Fruit fly (Drosophila melanogaster) whole organism, embryonic: ENCODE data around the gene Indy.

ENCODE experiments used
- Adf1 ChIP-seq: fragments of 200-800 bp; sonication (Bioruptor generic); IDR thresholded peaks from 2 replicates; pipeline ENCODE4 v1.3.6; 2022; ENCODE audit warnings: missing biosample characterization, missing genetic modification characterization
- Atf6 ChIP-seq: fragments of 200-800 bp; sonication (Bioruptor generic); IDR thresholded peaks from 2 replicates; pipeline ENCODE4 v1.3.6; 2022; ENCODE audit warnings: missing biosample characterization, missing genetic modification characterization
- Bdp1 ChIP-seq: fragments of 200-800 bp; sonication (Bioruptor generic); optimal IDR thresholded peaks from 3 replicates; lab custom pipeline; 2016; ENCODE audit warnings: missing biosample characterization, missing genetic modification characterization
- CG1024 ChIP-seq: fragments of 200-800 bp; sonication (Bioruptor generic); IDR thresholded peaks from 2 replicates; pipeline ENCODE4 v1.3.6; 2022; ENCODE audit warnings: missing biosample characterization, missing genetic modification characterization
- CG10543 ChIP-seq: fragments of 200-800 bp; sonication (Bioruptor generic); optimal IDR thresholded peaks from 3 replicates; lab custom pipeline; 2017; ENCODE audit warnings: missing biosample characterization, mild to moderate bottlenecking, missing genetic modification characterization, moderate library complexity
- CG13287 ChIP-seq: fragments of 200-800 bp; sonication (Bioruptor generic); IDR thresholded peaks from 2 replicates; pipeline ENCODE4 v1.3.6; 2022; ENCODE audit warnings: missing biosample characterization, missing genetic modification characterization; ENCODE audit not compliant: partially characterized antibody
- CG13296 ChIP-seq: fragments of 200-800 bp; sonication (Bioruptor generic); optimal IDR thresholded peaks from 3 replicates; lab custom pipeline; 2018; ENCODE audit warnings: missing biosample characterization, mild to moderate bottlenecking, missing genetic modification characterization
- CG1603 ChIP-seq: fragments of 200-800 bp; sonication (Bioruptor generic); optimal IDR thresholded peaks from 2 replicates; lab custom pipeline; 2019; ENCODE audit warnings: missing biosample characterization, mild to moderate bottlenecking, missing genetic modification characterization, moderate library complexity
- CG17328 ChIP-seq: fragments of 200-800 bp; sonication (Bioruptor generic); IDR thresholded peaks from 2 replicates; pipeline ENCODE4 v1.3.6; 2022; ENCODE audit warnings: missing biosample characterization, missing genetic modification characterization
- CG17802 ChIP-seq: fragments of 200-800 bp; sonication (Bioruptor generic); optimal IDR thresholded peaks from 2 replicates; lab custom pipeline; 2018; ENCODE audit warnings: missing biosample characterization, mild to moderate bottlenecking, missing genetic modification characterization, moderate library complexity
- CG18262 ChIP-seq: fragments of 200-800 bp; optimal IDR thresholded peaks from 3 replicates; lab custom pipeline; 2019; ENCODE audit warnings: missing biosample characterization, mild to moderate bottlenecking, missing genetic modification characterization, moderate library complexity
- CG2129 ChIP-seq: fragments of 200-800 bp; sonication (Bioruptor generic); IDR thresholded peaks from 2 replicates; pipeline ENCODE4 v1.3.6; 2022; ENCODE audit warnings: missing biosample characterization, missing genetic modification characterization; ENCODE audit not compliant: partially characterized antibody
- CG31441 ChIP-seq: fragments of 200-800 bp; sonication (Bioruptor generic); IDR thresholded peaks from 2 replicates; pipeline ENCODE4 v1.3.6; 2022; ENCODE audit warnings: missing biosample characterization, missing genetic modification characterization
- CG32532 ChIP-seq: fragments of 200-800 bp; sonication (Bioruptor generic); IDR thresholded peaks from 2 replicates; pipeline ENCODE4 v1.3.6; 2022; ENCODE audit warnings: missing biosample characterization, missing genetic modification characterization
- CG34422 ChIP-seq: fragments of 200-800 bp; sonication (Bioruptor generic); IDR thresholded peaks from 3 replicates; pipeline ENCODE4 v1.3.6; 2022; ENCODE audit warnings: missing biosample characterization, missing genetic modification characterization
- CG4424 ChIP-seq: fragments of 200-800 bp; sonication (Bioruptor generic); optimal IDR thresholded peaks from 3 replicates; lab custom pipeline; 2016; ENCODE audit warnings: missing biosample characterization, missing genetic modification characterization
- CG5953 ChIP-seq: fragments of 200-800 bp; sonication (Bioruptor generic); IDR thresholded peaks from 2 replicates; pipeline ENCODE4 v1.3.6; 2022; ENCODE audit warnings: missing biosample characterization, missing genetic modification characterization
- CG6689 ChIP-seq: fragments of 200-800 bp; sonication (Bioruptor generic); IDR thresholded peaks from 2 replicates; pipeline ENCODE4 v1.3.6; 2022; ENCODE audit warnings: missing biosample characterization, missing genetic modification characterization
- CG8944 ChIP-seq: fragments of 200-800 bp; sonication (Bioruptor generic); optimal IDR thresholded peaks from 3 replicates; lab custom pipeline; 2016; ENCODE audit warnings: missing biosample characterization, missing genetic modification characterization
- CG9437 ChIP-seq: fragments of 200-800 bp; sonication (Bioruptor generic); optimal IDR thresholded peaks from 2 replicates; lab custom pipeline; 2018; ENCODE audit warnings: missing biosample characterization, mild to moderate bottlenecking, missing genetic modification characterization
- CG9727 ChIP-seq: fragments of 200-800 bp; sonication (Bioruptor generic); optimal IDR thresholded peaks from 3 replicates; lab custom pipeline; 2017; ENCODE audit warnings: missing biosample characterization, mild to moderate bottlenecking, missing genetic modification characterization
- Chrac-16 ChIP-seq: fragments of 200-800 bp; sonication (Bioruptor generic); optimal IDR thresholded peaks from 3 replicates; lab custom pipeline; 2016; ENCODE audit warnings: missing biosample characterization, missing genetic modification characterization
- E2f1 ChIP-seq: fragments of 200-800 bp; sonication (Bioruptor generic); IDR thresholded peaks from 2 replicates; pipeline ENCODE4 v1.3.6; 2022; ENCODE audit warnings: missing biosample characterization, missing genetic modification characterization
- Fer3 ChIP-seq: fragments of 200-800 bp; sonication (Bioruptor generic); optimal IDR thresholded peaks from 2 replicates; lab custom pipeline; 2018; ENCODE audit warnings: missing biosample characterization, mild to moderate bottlenecking, missing genetic modification characterization, moderate library complexity
- Hr78 ChIP-seq, 2 experiments: fragments of 200-800 bp in 1 of 2; fragments of >200 bp in 1 of 2; sonication (Bioruptor generic) in 1 of 2; optimal IDR thresholded peaks; 2 replicates each; lab custom pipeline; 2017 to 2019; ENCODE audit warnings: missing biosample characterization in 2 of 2, missing genetic modification characterization in 2 of 2, mild to moderate bottlenecking in 1 of 2, moderate library complexity in 1 of 2
- Oli ChIP-seq: fragments of 200-800 bp; sonication (Bioruptor generic); optimal IDR thresholded peaks from 2 replicates; lab custom pipeline; 2018; ENCODE audit warnings: missing biosample characterization, mild to moderate bottlenecking, missing genetic modification characterization, moderate library complexity
- Side ChIP-seq: fragments of 200-800 bp; sonication (Bioruptor generic); optimal IDR thresholded peaks from 2 replicates; lab custom pipeline; 2016; ENCODE audit warnings: missing biosample characterization, missing genetic modification characterization
- Sox100B ChIP-seq: fragments of 200-800 bp; sonication (Bioruptor generic); optimal IDR thresholded peaks from 3 replicates; lab custom pipeline; 2018; ENCODE audit warnings: missing biosample characterization, mild to moderate bottlenecking, missing genetic modification characterization
- crc ChIP-seq: fragments of 200-800 bp; sonication (Bioruptor generic); optimal IDR thresholded peaks from 2 replicates; lab custom pipeline; 2016; ENCODE audit warnings: missing biosample characterization, missing genetic modification characterization
- dysf ChIP-seq: fragments of 200-800 bp; sonication (Bioruptor generic); IDR thresholded peaks from 3 replicates; pipeline ENCODE4 v1.3.6; 2022; ENCODE audit warnings: missing biosample characterization, missing genetic modification characterization
- fd3F ChIP-seq: fragments of 200-800 bp; sonication (Bioruptor generic); optimal IDR thresholded peaks from 2 replicates; lab custom pipeline; 2018; ENCODE audit warnings: missing biosample characterization, mild to moderate bottlenecking, missing genetic modification characterization, moderate library complexity
- fru ChIP-seq: fragments of >200 bp; optimal IDR thresholded peaks from 2 replicates; lab custom pipeline; 2017
- ftz-f1 ChIP-seq: fragments of 200-800 bp; sonication (Bioruptor generic); optimal IDR thresholded peaks from 2 replicates; lab custom pipeline; 2016; ENCODE audit warnings: missing biosample characterization, missing genetic modification characterization
- hbn ChIP-seq: fragments of 200-800 bp; sonication (Bioruptor generic); IDR thresholded peaks from 2 replicates; pipeline ENCODE4 v1.3.6; 2022; ENCODE audit warnings: missing biosample characterization, missing genetic modification characterization; ENCODE audit not compliant: partially characterized antibody
- hkb ChIP-seq, 2 experiments: fragments of 200-800 bp in 1 of 2; fragments of >200 bp in 1 of 2; sonication (Bioruptor generic) in 1 of 2; IDR thresholded peaks in 1 of 2; optimal IDR thresholded peaks in 1 of 2; 2 replicates each; pipeline versions ENCODE4 v1.3.6 to Lab custom; 2017 to 2022; ENCODE audit warnings: missing biosample characterization in 1 of 2, missing genetic modification characterization in 1 of 2
- nom ChIP-seq: fragments of 200-800 bp; sonication (Bioruptor generic); optimal IDR thresholded peaks from 2 replicates; lab custom pipeline; 2017; ENCODE audit warnings: missing biosample characterization, missing genetic modification characterization, mild to moderate bottlenecking, moderate library complexity, missing genetic modification reagents
- odd ChIP-seq: fragments of 200-800 bp; sonication (Bioruptor generic); optimal IDR thresholded peaks from 2 replicates; lab custom pipeline; 2017; ENCODE audit warnings: missing biosample characterization, mild to moderate bottlenecking, missing genetic modification characterization
- pfk ChIP-seq: fragments of 200-800 bp; sonication (Bioruptor generic); optimal IDR thresholded peaks from 2 replicates; lab custom pipeline; 2018; ENCODE audit warnings: missing biosample characterization, mild to moderate bottlenecking, missing genetic modification characterization, moderate library complexity
- phol ChIP-seq: fragments of 200-800 bp; sonication (Bioruptor generic); optimal IDR thresholded peaks from 3 replicates; lab custom pipeline; 2018; ENCODE audit warnings: missing biosample characterization, mild to moderate bottlenecking, missing genetic modification characterization, moderate library complexity
- prd ChIP-seq, 3 experiments: fragments of >200 bp in 2 of 3; fragments of 200-800 bp in 1 of 3; sonication (Bioruptor generic) in 1 of 3; optimal IDR thresholded peaks in 2 of 3; IDR thresholded peaks in 1 of 3; 2 replicates in 2 of 3; 3 replicates in 1 of 3; pipeline versions ENCODE4 v1.3.6 to Lab custom; 2017 to 2022; ENCODE audit warnings: missing biosample characterization in 1 of 3, missing genetic modification characterization in 1 of 3
- sd ChIP-seq: fragments of 200-800 bp; sonication (Bioruptor generic); optimal IDR thresholded peaks from 3 replicates; lab custom pipeline; 2018; ENCODE audit warnings: missing biosample characterization, mild to moderate bottlenecking, missing genetic modification characterization, moderate library complexity
- ssp ChIP-seq: fragments of 200-800 bp; sonication (Bioruptor generic); IDR thresholded peaks from 2 replicates; pipeline ENCODE4 v1.3.6; 2022; ENCODE audit warnings: missing biosample characterization, missing genetic modification characterization
- tgo ChIP-seq: fragments of 200-800 bp; sonication (Bioruptor generic); IDR thresholded peaks from 3 replicates; pipeline ENCODE4 v1.3.6; 2022; ENCODE audit warnings: missing biosample characterization, missing genetic modification characterization
- trh ChIP-seq: fragments of 200-800 bp; sonication (Bioruptor generic); optimal IDR thresholded peaks from 2 replicates; lab custom pipeline; 2016; ENCODE audit warnings: missing biosample characterization, missing genetic modification characterization
- ttk ChIP-seq: fragments of 200-800 bp; sonication (Bioruptor generic); IDR thresholded peaks from 2 replicates; pipeline ENCODE4 v2.1.2; 2022; ENCODE audit warnings: missing biosample characterization, missing genetic modification characterization

Indy gene

DNA sequence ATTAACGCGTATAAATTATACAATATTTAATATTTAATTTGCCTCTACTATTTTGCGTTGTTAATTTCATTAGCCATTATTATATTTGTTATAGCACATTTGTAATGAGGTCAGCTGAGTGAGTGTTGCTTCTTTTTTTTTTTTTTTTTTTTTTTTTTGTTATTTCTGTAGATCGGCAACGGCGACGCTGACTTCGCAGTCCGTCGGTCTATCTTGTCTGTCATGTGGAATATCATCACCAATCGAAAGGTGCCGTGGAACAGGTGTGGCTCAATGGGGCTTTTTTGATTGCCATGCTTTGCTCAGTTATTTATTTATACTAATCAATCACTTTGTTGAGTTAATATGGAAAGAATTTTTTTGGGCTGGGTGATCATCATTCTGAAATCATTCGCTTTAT, 63.4 kb downstream of the Indy start:
- TF ChIP-seq ftz-f1 (GFP tag; lab: Kevin White, UChicago): peak; percentile 56
- no peak for TF ChIP-seq tgo (GFP tag; lab: Robert Waterston, UW)
- no peak for TF ChIP-seq ttk (GFP tag; lab: Robert Waterston, UW)
- peak; percentile 72 for TF ChIP-seq Adf1 (GFP tag; lab: Robert Waterston, UW)
- TF ChIP-seq CG32532 (GFP tag; lab: Robert Waterston, UW): no peak
- TF ChIP-seq, all 482 proteins: peak for 2

DNA sequence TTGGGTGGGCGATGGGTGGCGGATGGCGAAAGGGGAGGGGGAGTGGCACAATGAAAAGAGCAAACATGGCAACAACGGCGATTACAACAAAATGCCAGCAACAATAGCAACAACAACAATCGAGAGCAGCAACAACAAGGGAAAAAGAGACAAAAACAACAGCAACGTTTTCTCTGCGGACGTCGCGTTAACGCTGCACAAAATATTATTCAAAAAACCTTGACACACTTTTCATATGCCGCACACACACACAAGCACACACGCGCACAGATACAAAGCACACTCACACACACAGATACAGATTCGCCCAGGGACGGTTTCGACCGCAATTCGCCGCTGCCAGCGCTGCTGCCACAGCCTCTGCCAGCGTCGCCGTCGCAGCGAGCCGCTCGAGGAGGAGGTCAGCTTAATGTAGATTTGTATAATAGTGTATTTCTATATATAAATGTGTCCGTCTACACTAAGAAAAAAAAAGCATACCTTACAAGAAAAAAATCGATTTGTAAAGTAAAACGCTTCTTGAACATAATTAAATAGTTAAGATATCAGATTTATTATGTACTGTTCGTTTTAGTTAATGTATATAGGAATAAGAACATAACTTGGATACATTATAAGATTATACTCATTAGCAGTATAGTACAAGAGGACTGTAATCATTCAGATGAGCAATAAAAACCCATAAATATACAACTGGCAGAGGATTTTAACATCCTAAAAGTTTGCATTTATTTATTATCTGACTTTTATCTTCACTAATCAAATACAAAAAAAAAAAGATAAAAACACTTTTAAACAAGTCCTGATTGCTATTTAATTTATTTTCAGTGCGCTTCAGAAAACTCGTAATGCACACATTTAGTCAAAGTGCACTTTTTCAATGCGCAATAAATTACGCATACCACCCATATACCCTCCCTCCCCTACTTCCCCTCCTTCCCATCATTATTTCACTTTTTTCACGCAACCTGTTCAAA, 64.1 kb downstream of the Indy start:
- peak; percentile 83 for TF ChIP-seq Sox100B (GFP tag; lab: Kevin White, UChicago)
- TF ChIP-seq fd3F (GFP tag; lab: Kevin White, UChicago): peak; percentile 70
- peak; percentile 27 for TF ChIP-seq CG18262 (tag; lab: Kevin White, UChicago)
- peak; percentile 41 for TF ChIP-seq CG9727 (GFP tag; lab: Kevin White, UChicago)
- peak; percentile 57; the same call in 2 of the 3 replicates for TF ChIP-seq CG34422
- TF ChIP-seq pfk (GFP tag; lab: Kevin White, UChicago): no peak
- peak; percentile 87 for TF ChIP-seq Oli (tag; lab: Kevin White, UChicago)
- peak; percentile 27 for TF ChIP-seq Fer3
- TF ChIP-seq CG31441 (GFP tag; lab: Robert Waterston, UW): peak; percentile 51; the same call in 1 of the 2 replicates
- peak; percentile 32 for TF ChIP-seq Chrac-16
- peak; percentile 18 for TF ChIP-seq CG1603 (tag; lab: Kevin White, UChicago)
- peak; percentile 78 for TF ChIP-seq phol (tag; lab: Kevin White, UChicago)
- peak; percentile 15 for TF ChIP-seq CG10543 (GFP tag; lab: Kevin White, UChicago)
- TF ChIP-seq Hr78 (GFP tag; optimal IDR thresholded peaks at IDR 0.05; lab: Kevin White, UChicago): peak in 1 of 2 experiments; percentile 4
- no peak for TF ChIP-seq Bdp1 (GFP tag; lab: Kevin White, UChicago)
- no peak for TF ChIP-seq CG2129 (GFP tag; lab: Robert Waterston, UW)
- TF ChIP-seq CG8944 (GFP tag; lab: Kevin White, UChicago): peak; percentile 2
- TF ChIP-seq CG4424 (GFP tag; lab: Kevin White, UChicago): peak; percentile 46
- peak; percentile 14 for TF ChIP-seq nom (GFP tag; lab: Kevin White, UChicago)
- no peak for TF ChIP-seq sd (tag; lab: Kevin White, UChicago)
- peak; percentile 66; the same call in 1 of the 2 replicates for TF ChIP-seq CG6689 (GFP tag; lab: Robert Waterston, UW)
- no peak for TF ChIP-seq hbn (GFP tag; lab: Robert Waterston, UW)
- TF ChIP-seq E2f1 (GFP tag; lab: Robert Waterston, UW): peak; percentile 53
- TF ChIP-seq CG1024 (GFP tag; lab: Robert Waterston, UW): no peak
- peak; percentile 6 for TF ChIP-seq trh (GFP tag; lab: Kevin White, UChicago)
- TF ChIP-seq Atf6 (GFP tag; lab: Robert Waterston, UW): peak; percentile 58; the same call in 1 of the 2 replicates
- TF ChIP-seq Side (GFP tag; lab: Kevin White, UChicago): no peak
- TF ChIP-seq CG5953 (GFP tag; lab: Robert Waterston, UW): 0 out of 2 replicates have a peak, but pooled peaks have one; percentile 3
- peak; percentile 40; the same call in 1 of the 2 replicates for TF ChIP-seq CG13287 (GFP tag; lab: Robert Waterston, UW)
- no peak for TF ChIP-seq prd (optimal IDR thresholded peaks at IDR 0.05; lab: Kevin White, UChicago)
- TF ChIP-seq prd (GFP tag; IDR thresholded peaks at IDR 0.05; lab: Robert Waterston, UW): peak; percentile 39; the same call in 1 of the 3 replicates
- no peak for TF ChIP-seq hkb (optimal IDR thresholded peaks at IDR 0.05; lab: Kevin White, UChicago)
- TF ChIP-seq hkb (GFP tag; IDR thresholded peaks at IDR 0.05; lab: Robert Waterston, UW): peak; percentile 56
- TF ChIP-seq CG9437 (GFP tag; lab: Kevin White, UChicago): peak; percentile 81
- TF ChIP-seq CG13296: peak; percentile 40
- no peak for TF ChIP-seq crc (GFP tag; lab: Kevin White, UChicago)
- peak; percentile 33; the same call in 1 of the 2 replicates for TF ChIP-seq CG17328
- peak; percentile 52 for TF ChIP-seq odd (GFP tag; lab: Kevin White, UChicago)
- no peak for TF ChIP-seq fru (lab: Kevin White, UChicago)
- peak; percentile 34; the same call in 1 of the 2 replicates for TF ChIP-seq ssp (GFP tag; lab: Robert Waterston, UW)
- TF ChIP-seq CG17802 (tag; lab: Kevin White, UChicago): no peak
- TF ChIP-seq dysf (GFP tag; lab: Robert Waterston, UW): peak; percentile 73
